Worm (Caenorhabditis elegans) whole organism, L1 larva: Measurements from ENCODE around the gene srx-128.

Source experiments
- aha-1 ChIP-seq: fragments of 150-350 bp; optimal IDR thresholded peaks from 2 replicates; lab custom pipeline; 2014; ENCODE audit warnings: missing biosample characterization, missing genetic modification characterization
- dpl-1 ChIP-seq, 3 experiments: fragments of 150-350 bp in 2 of 3; sonication (generic microtip) in 1 of 3; optimal IDR thresholded peaks; 2 replicates each; lab custom pipeline; 2014 to 2017; ENCODE audit warnings: missing biosample characterization in 3 of 3, missing genetic modification characterization in 3 of 3, missing genetic modification reagents in 3 of 3
- isw-1 ChIP-seq: fragments of 200-800 bp; sonication (Bioruptor generic); IDR thresholded peaks from 2 replicates; pipeline ENCODE4 v1.3.6; 2022; ENCODE audit warnings: missing genetic modification characterization, missing compliant biosample characterization
- lin-15B ChIP-seq: fragments of 150-350 bp; sonication (generic microtip); optimal IDR thresholded peaks from 3 replicates; lab custom pipeline; 2014; ENCODE audit warnings: missing biosample characterization, missing genetic modification characterization
- nhr-12 ChIP-seq: sonication (generic microtip); optimal IDR thresholded peaks from 2 replicates; lab custom pipeline; 2017; ENCODE audit warnings: missing biosample characterization, missing genetic modification characterization
- nhr-71 ChIP-seq: sonication (generic microtip); optimal IDR thresholded peaks from 2 replicates; lab custom pipeline; 2016; ENCODE audit warnings: mild to moderate bottlenecking, missing genetic modification characterization, moderate library complexity, missing compliant biosample characterization
- nhr-77 ChIP-seq: fragments of 150-350 bp; optimal IDR thresholded peaks from 2 replicates; lab custom pipeline; 2014; ENCODE audit warnings: missing biosample characterization, missing genetic modification characterization
- pag-3 ChIP-seq: sonication (generic microtip); optimal IDR thresholded peaks from 2 replicates; lab custom pipeline; 2017; ENCODE audit warnings: missing genetic modification characterization, mild to moderate bottlenecking, missing compliant biosample characterization, antibody characterized with exemption, borderline replicate concordance; ENCODE audit not compliant: insufficient read depth
- sox-4 ChIP-seq: sonication (generic microtip); optimal IDR thresholded peaks from 2 replicates; lab custom pipeline; 2016; ENCODE audit warnings: missing genetic modification characterization, missing compliant biosample characterization
- unc-62 ChIP-seq: fragments of 150-350 bp; optimal IDR thresholded peaks from 2 replicates; lab custom pipeline; 2014; ENCODE audit warnings: missing biosample characterization, missing genetic modification reagents, missing genetic modification characterization
- ztf-11 ChIP-seq, 2 experiments: sonication (generic microtip); optimal IDR thresholded peaks; 2 replicates each; lab custom pipeline; 2016 to 2017; ENCODE audit warnings: missing genetic modification characterization in 2 of 2, missing biosample characterization in 1 of 2, missing compliant biosample characterization in 1 of 2

ce11 chrV:13858906-13859305 lies 21.6 kb downstream of the srx-128 start, which contains the start of gene srx-135:
- TF ChIP-seq unc-62 (GFP tag; lab: Kevin White, UChicago), result no peak
- no peak for TF ChIP-seq lin-15B (tag; lab: Kevin White, UChicago)
- no peak for TF ChIP-seq nhr-77 (tag; lab: Kevin White, UChicago)
- no peak for TF ChIP-seq nhr-71 (tag; lab: Kevin White, UChicago)
- TF ChIP-seq nhr-12 (tag; lab: Kevin White, UChicago), result no peak
- TF ChIP-seq aha-1 (tag; lab: Kevin White, UChicago), result no peak
- no peak for TF ChIP-seq isw-1 (GFP tag; lab: Robert Waterston, UW)
- TF ChIP-seq dpl-1 (GFP tag; optimal IDR thresholded peaks at IDR 0.05; lab: Kevin White, UChicago), result no peak
- no peak for TF ChIP-seq pag-3 (tag; lab: Kevin White, UChicago)
- no peak for TF ChIP-seq ztf-11 (tag; optimal IDR thresholded peaks at IDR 0.05; lab: Kevin White, UChicago)
- TF ChIP-seq sox-4 (tag; lab: Kevin White, UChicago), result no peak
